Worm (Caenorhabditis elegans): ENCODE results near the gene enri-2.
"Not testable (repeated sequence)": the region's sequence is repeated elsewhere in the genome, so short reads cannot be mapped to it uniquely, and the experiment has no call there.

enri-2 gene

ce11 chrX:14525081-14525324 is 20.6 kb upstream of the enri-2 start, which contains the start of gene nspc-17:
Gene nspc-17, minus strand, starts transcription at chrX:14525181.
- TF ChIP-seq blmp-1 (tag; optimal IDR thresholded peaks at IDR 0.05; ENCODE audit: insufficient read depth); snpc-4 (tag; optimal IDR thresholded peaks at IDR 0.05); elt-3 (tag; optimal IDR thresholded peaks at IDR 0.05): not testable (repeated sequence)

DNA sequence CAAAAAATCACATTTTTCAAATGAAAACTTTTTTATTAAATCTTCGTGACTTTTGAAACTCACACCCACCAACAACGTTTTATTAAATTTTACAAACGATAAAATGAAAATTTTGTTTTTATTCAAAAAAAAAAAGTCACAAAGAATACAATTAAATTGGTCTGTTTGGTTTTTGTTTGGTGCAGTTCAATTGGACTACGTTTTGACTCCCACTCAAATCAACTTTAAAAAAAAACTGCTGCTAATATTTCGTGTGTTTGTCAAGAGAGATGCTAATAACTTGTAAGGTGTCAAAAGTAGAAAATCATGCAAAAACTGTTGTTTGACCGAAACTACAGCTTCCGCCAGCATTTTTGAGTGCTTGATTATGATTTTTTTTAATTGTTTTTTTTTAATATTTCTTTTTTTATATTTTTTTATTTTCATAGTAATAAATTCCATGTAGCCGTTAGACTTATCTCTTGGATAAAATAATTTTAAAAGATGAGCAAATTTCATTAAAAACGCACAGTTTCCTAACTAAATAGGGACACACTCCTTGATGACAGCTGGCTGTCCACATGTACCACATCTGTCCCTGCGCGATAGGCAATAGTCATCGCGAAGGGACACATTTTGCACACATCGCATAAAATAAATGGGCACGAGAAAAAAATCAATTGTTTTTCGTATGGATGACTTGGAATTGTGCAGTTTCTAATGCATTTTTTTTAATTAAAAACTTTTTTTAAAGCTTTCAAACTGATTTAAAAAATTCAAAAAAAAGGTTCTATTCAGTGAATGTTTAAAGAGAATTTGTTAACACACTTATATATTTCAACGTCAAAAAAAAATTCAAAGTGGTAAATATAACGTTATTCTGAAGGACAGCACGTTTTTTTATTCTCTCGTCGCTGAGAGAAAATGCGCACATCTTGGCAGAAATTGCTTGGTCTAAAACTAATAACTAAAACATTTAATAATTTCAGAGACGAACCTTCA is 20.0 kb upstream of the enri-2 start:
- TF ChIP-seq egl-27 (tag; optimal IDR thresholded peaks at IDR 0.05) (peak; percentile 98), zag-1 (tag; optimal IDR thresholded peaks at IDR 0.05) (peak; percentile 99), aly-2 (tag; optimal IDR thresholded peaks at IDR 0.05) (peak; percentile 97), ceh-82 (tag; optimal IDR thresholded peaks at IDR 0.05) (peak; percentile 100), lin-11 (tag; optimal IDR thresholded peaks at IDR 0.05) (peak; percentile 98), lin-13 (GFP tag; optimal IDR thresholded peaks at IDR 0.05) (peak; percentile 99), nhr-11 (tag; optimal IDR thresholded peaks at IDR 0.05) (peak; percentile 81), sem-4 (tag; optimal IDR thresholded peaks at IDR 0.05) (peak; percentile 99), ztf-1 (GFP tag; conservative IDR thresholded peaks at IDR 0.05) (no peak), mab-5 (tag; optimal IDR thresholded peaks at IDR 0.05) (peak; percentile 99), F13H6.1 (tag; optimal IDR thresholded peaks at IDR 0.05) (peak; percentile 99), ztf-4 (tag; optimal IDR thresholded peaks at IDR 0.05) (peak; percentile 99), nhr-21 (tag; optimal IDR thresholded peaks at IDR 0.05) (peak; percentile 100), gmeb-1 (tag; optimal IDR thresholded peaks at IDR 0.05) (peak; percentile 94), ztf-11 (tag; optimal IDR thresholded peaks at IDR 0.05) (peak; percentile 82), blmp-1 (tag; optimal IDR thresholded peaks at IDR 0.05; ENCODE audit: insufficient read depth) (peak; percentile 87), elt-3 (tag; optimal IDR thresholded peaks at IDR 0.05) (peak; percentile 91), Y55F3AM.14 (GFP tag; optimal IDR thresholded peaks at IDR 0.05) (peak; percentile 98), C34F6.9 (tag; optimal IDR thresholded peaks at IDR 0.05) (peak; percentile 99), lin-39 (tag; optimal IDR thresholded peaks at IDR 0.05) (peak; percentile 97), nhr-237 (tag; optimal IDR thresholded peaks at IDR 0.05) (peak; percentile 98), nhr-10 (tag; optimal IDR thresholded peaks at IDR 0.05) (peak; percentile 98), unc-39 (tag; optimal IDR thresholded peaks at IDR 0.05) (peak; percentile 79), skn-1 (tag; optimal IDR thresholded peaks at IDR 0.05) (peak; percentile 85), nhr-12 (tag; optimal IDR thresholded peaks at IDR 0.05) (peak; percentile 80), elt-1 (tag; optimal IDR thresholded peaks at IDR 0.05) (no peak), mbf-1 (tag; optimal IDR thresholded peaks at IDR 0.05) (peak; percentile 79), sma-3 (GFP tag; optimal IDR thresholded peaks at IDR 0.05) (peak; percentile 99), ama-1 (optimal IDR thresholded peaks at IDR 0.05) (peak; percentile 69), nhr-25 (tag; optimal IDR thresholded peaks at IDR 0.05) (peak; percentile 99), nhr-6 (tag; optimal IDR thresholded peaks at IDR 0.05) (peak; percentile 99), unc-55 (GFP tag; optimal IDR thresholded peaks at IDR 0.05) (peak; percentile 99), R02D3.7 (tag; optimal IDR thresholded peaks at IDR 0.05) (peak; percentile 83), nhr-129 (tag; optimal IDR thresholded peaks at IDR 0.05) (peak; percentile 100), alr-1 (tag; optimal IDR thresholded peaks at IDR 0.05) (no peak), snpc-4 (tag; optimal IDR thresholded peaks at IDR 0.05) (peak; percentile 92), sma-9 (GFP tag; optimal IDR thresholded peaks at IDR 0.05) (peak; percentile 99), sma-9 (tag; optimal IDR thresholded peaks at IDR 0.05) (no peak), peb-1 (tag; optimal IDR thresholded peaks at IDR 0.05) (no peak), ZK546.5 (tag; optimal IDR thresholded peaks at IDR 0.05) (peak; percentile 88), lsy-2 (tag; optimal IDR thresholded peaks at IDR 0.05) (peak; percentile 97), dmd-4 (tag; optimal IDR thresholded peaks at IDR 0.05) (peak; percentile 74), fos-1 (tag; optimal IDR thresholded peaks at IDR 0.05) (peak; percentile 99), unc-62 (GFP tag; optimal IDR thresholded peaks at IDR 0.05) (peak; percentile 99), nhr-77 (tag; optimal IDR thresholded peaks at IDR 0.05) (peak; percentile 99), mdl-1 (tag; optimal IDR thresholded peaks at IDR 0.05) (peak; percentile 96 to 97), nhr-23 (tag; optimal IDR thresholded peaks at IDR 0.05) (no peak), crh-2 (tag; optimal IDR thresholded peaks at IDR 0.05) (peak; percentile 100), ceh-16 (tag; optimal IDR thresholded peaks at IDR 0.05) (peak; percentile 97)
